Worm (Caenorhabditis elegans) whole organism, early embryonic: ENCODE data around the gene lgc-13.
A peak's percentile ranks its signal among the peaks of the same experiment; 100 is the strongest.

Experiments
- B0310.2 ChIP-seq: sonication (generic microtip); optimal IDR thresholded peaks from 2 replicates; lab custom pipeline; 2016; ENCODE audit warnings: mild to moderate bottlenecking, missing genetic modification characterization, missing compliant biosample characterization
- F13C5.2 ChIP-seq: sonication (generic microtip); optimal IDR thresholded peaks from 2 replicates; lab custom pipeline; 2017; ENCODE audit warnings: mild to moderate bottlenecking, missing genetic modification characterization, inconsistent platforms, missing compliant biosample characterization
- aly-1 ChIP-seq: sonication (generic microtip); optimal IDR thresholded peaks from 2 replicates; lab custom pipeline; 2016; ENCODE audit warnings: missing genetic modification characterization, missing compliant biosample characterization
- ama-1 ChIP-seq: fragments of 150-350 bp; optimal IDR thresholded peaks from 2 replicates; lab custom pipeline; 2014
- ceh-13 ChIP-seq: fragments of 200-800 bp; sonication (Bioruptor generic); optimal IDR thresholded peaks from 2 replicates; lab custom pipeline; 2018; ENCODE audit warnings: mild to moderate bottlenecking, missing genetic modification characterization, missing compliant biosample characterization
- ceh-36 ChIP-seq: sonication (generic microtip); optimal IDR thresholded peaks from 2 replicates; lab custom pipeline; 2016; ENCODE audit warnings: missing genetic modification characterization, inconsistent platforms, missing compliant biosample characterization
- flt-1 ChIP-seq: fragments of 200-800 bp; sonication (Bioruptor generic); IDR thresholded peaks from 2 replicates; pipeline ENCODE4 v1.3.6; 2022; ENCODE audit warnings: missing genetic modification characterization, missing compliant biosample characterization
- hmbx-1 ChIP-seq: sonication (generic microtip); optimal IDR thresholded peaks from 2 replicates; lab custom pipeline; 2016; ENCODE audit warnings: mild to moderate bottlenecking, missing genetic modification characterization, missing compliant biosample characterization
- hmg-4 ChIP-seq: fragments of 200-800 bp; sonication (Bioruptor generic); optimal IDR thresholded peaks from 2 replicates; lab custom pipeline; 2018; ENCODE audit warnings: mild to moderate bottlenecking, missing genetic modification characterization, missing compliant biosample characterization
- hnd-1 ChIP-seq: sonication (generic microtip); optimal IDR thresholded peaks from 2 replicates; lab custom pipeline; 2016; ENCODE audit warnings: missing genetic modification characterization, missing compliant biosample characterization
- pes-1 ChIP-seq: fragments of 200-800 bp; sonication (Bioruptor generic); IDR thresholded peaks from 2 replicates; pipeline ENCODE4 v1.3.6; 2022; ENCODE audit warnings: missing genetic modification reagents, missing genetic modification characterization, missing compliant biosample characterization
- scrt-1 ChIP-seq: fragments of 200-800 bp; sonication (Bioruptor generic); IDR thresholded peaks from 2 replicates; pipeline ENCODE4 v1.3.6; 2022; ENCODE audit warnings: missing genetic modification characterization, missing compliant biosample characterization
- sea-1 ChIP-seq: fragments of 200-800 bp; sonication (Bioruptor generic); conservative IDR thresholded peaks from 2 replicates; pipeline ENCODE4 v1.3.6; 2022; ENCODE audit warnings: missing genetic modification characterization, missing compliant biosample characterization
- tbx-11 ChIP-seq: fragments of 200-800 bp; sonication (Bioruptor generic); IDR thresholded peaks from 2 replicates; pipeline ENCODE4 v1.3.6; 2022; ENCODE audit warnings: missing genetic modification characterization, missing compliant biosample characterization
- tbx-37 ChIP-seq: fragments of 200-800 bp; sonication (Bioruptor generic); conservative IDR thresholded peaks from 2 replicates; pipeline ENCODE4 v1.3.6; 2022; ENCODE audit warnings: missing genetic modification reagents, missing genetic modification characterization, missing compliant biosample characterization
- tra-4 ChIP-seq: sonication (generic microtip); optimal IDR thresholded peaks from 2 replicates; lab custom pipeline; 2017; ENCODE audit warnings: missing genetic modification characterization, missing compliant biosample characterization

lgc-13 gene

ce11 chrX:12154055-12154898, 45.3 kb downstream of the lgc-13 start, which contains the start of gene mfsd-11:
TSS of gene mfsd-11 (minus strand) at chrX:12154105.
- no peak for TF ChIP-seq tra-4
- no peak for TF ChIP-seq ceh-13 (GFP tag; lab: Kevin White, UChicago)
- TF ChIP-seq B0310.2: no peak
- no peak for TF ChIP-seq flt-1 (GFP tag; lab: Robert Waterston, UW)
- TF ChIP-seq hmg-4 (GFP tag; lab: Kevin White, UChicago): no peak
- no peak for TF ChIP-seq pes-1 (GFP tag; lab: Robert Waterston, UW)
- TF ChIP-seq aly-1 (tag; lab: Kevin White, UChicago): no peak
- TF ChIP-seq F13C5.2 (tag; lab: Kevin White, UChicago): no peak
- no peak for TF ChIP-seq ceh-36 (tag; lab: Kevin White, UChicago)
- TF ChIP-seq tbx-37 (GFP tag; lab: Robert Waterston, UW): no peak
- no peak for TF ChIP-seq tbx-11 (GFP tag; lab: Robert Waterston, UW)
- TF ChIP-seq hmbx-1 (tag; lab: Kevin White, UChicago): no peak
- no peak for TF ChIP-seq sea-1 (GFP tag; lab: Robert Waterston, UW)
- no peak for TF ChIP-seq ama-1 (lab: Kevin White, UChicago)
- TF ChIP-seq scrt-1 (GFP tag; lab: Robert Waterston, UW): no peak
- TF ChIP-seq hnd-1: no peak

DNA sequence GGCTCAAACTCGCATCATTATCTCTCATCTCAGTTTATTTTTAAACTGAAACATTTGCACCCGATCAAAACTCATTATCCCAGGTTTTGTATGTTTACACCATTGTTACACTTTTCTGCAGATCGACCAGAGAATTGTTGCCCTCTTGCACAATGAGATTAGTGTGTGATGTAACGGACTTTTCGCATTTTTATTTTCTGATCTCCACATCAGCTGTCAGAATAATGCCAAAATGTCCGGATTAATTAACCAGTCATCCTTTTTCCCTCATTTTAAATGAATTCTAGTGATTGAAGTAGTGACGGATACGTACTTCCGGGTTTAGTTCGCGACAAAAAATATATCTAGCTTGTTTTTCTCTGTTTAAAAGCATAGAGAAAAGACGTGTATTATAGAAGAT, 49.7 kb downstream of the lgc-13 start:
- no peak for TF ChIP-seq flt-1 (GFP tag; lab: Robert Waterston, UW)
- no peak for TF ChIP-seq ama-1 (lab: Kevin White, UChicago)
- TF ChIP-seq ceh-36 (tag; lab: Kevin White, UChicago): peak; percentile 18

- no peak for TF ChIP-seq hmbx-1 (tag; lab: Kevin White, UChicago)
- no peak for TF ChIP-seq F13C5.2 (tag; lab: Kevin White, UChicago)
- no peak for TF ChIP-seq scrt-1 (GFP tag; lab: Robert Waterston, UW)
- TF ChIP-seq tbx-37 (GFP tag; lab: Robert Waterston, UW): no peak
- no peak for TF ChIP-seq ceh-36 (tag; lab: Kevin White, UChicago)
- no peak for TF ChIP-seq hnd-1
- no peak for TF ChIP-seq pes-1 (GFP tag; lab: Robert Waterston, UW)
- TF ChIP-seq B0310.2: no peak
These were observed 51.2 kb downstream of the lgc-13 start, which contains the start of gene F57G12.2 for ce11 chrX:12160002-12160690. TSS of gene F57G12.2 (minus strand) at chrX:12160052.
